Fruit fly (Drosophila melanogaster): ENCODE results near the gene Hsp60C.

- TF ChIP-seq h (optimal IDR thresholded peaks at IDR 0.05) (no peak), psq (optimal IDR thresholded peaks at IDR 0.05) (no peak), Sin3A (optimal IDR thresholded peaks at IDR 0.05) (no peak), ttk (optimal IDR thresholded peaks at IDR 0.05) (no peak), insv (optimal IDR thresholded peaks at IDR 0.05) (no peak)
Measured at dm6 chr2L:5662549-5662948, at the start of gene Hsp60C.

Measured in Kc167 (cell line).